Fruit fly (Drosophila melanogaster) whole organism, embryonic: ENCODE measurements around the gene CG6972.

Experiments
- Aef1 ChIP-seq: fragments of 200-800 bp; sonication (Bioruptor generic); IDR thresholded peaks from 3 replicates; pipeline ENCODE4 v1.3.6; 2022; ENCODE audit warnings: missing biosample characterization, missing genetic modification characterization
- Awh ChIP-seq: fragments of 200-800 bp; sonication (Bioruptor generic); IDR thresholded peaks from 2 replicates; pipeline ENCODE4, ENCODE4 v1.3.6; 2022; ENCODE audit warnings: missing biosample characterization, missing genetic modification characterization
- B-H1 ChIP-seq: fragments of 200-800 bp; sonication (Bioruptor generic); IDR thresholded peaks from 3 replicates; pipeline ENCODE4 v1.3.6; 2022; ENCODE audit warnings: missing biosample characterization, missing genetic modification characterization
- CG10431 ChIP-seq: fragments of 200-800 bp; sonication (Bioruptor generic); optimal IDR thresholded peaks from 3 replicates; lab custom pipeline; 2018; ENCODE audit warnings: missing biosample characterization, mild to moderate bottlenecking, missing genetic modification characterization
- CG10959 ChIP-seq: fragments of 200-800 bp; sonication (Bioruptor generic); IDR thresholded peaks from 2 replicates; pipeline ENCODE4 v1.3.6; 2022; ENCODE audit warnings: missing biosample characterization, missing genetic modification characterization
- CG12219 ChIP-seq: fragments of 200-800 bp; sonication (Bioruptor generic); optimal IDR thresholded peaks from 3 replicates; lab custom pipeline; 2018; ENCODE audit warnings: missing biosample characterization, mild to moderate bottlenecking, missing genetic modification characterization
- CG14441 ChIP-seq: fragments of 200-800 bp; sonication (Bioruptor generic); IDR thresholded peaks from 2 replicates; pipeline ENCODE4 v1.3.6; 2022; ENCODE audit warnings: missing biosample characterization, missing genetic modification characterization
- CG14667 ChIP-seq: fragments of 200-800 bp; sonication (Bioruptor generic); IDR thresholded peaks from 2 replicates; pipeline ENCODE4 v1.3.6; 2022; ENCODE audit warnings: missing biosample characterization, missing genetic modification characterization
- CG18764 ChIP-seq: fragments of 200-800 bp; sonication (Bioruptor generic); optimal IDR thresholded peaks from 3 replicates; lab custom pipeline; 2016; ENCODE audit warnings: missing biosample characterization, missing genetic modification characterization
- CG32767 ChIP-seq: fragments of 200-800 bp; sonication (Bioruptor generic); IDR thresholded peaks from 2 replicates; pipeline ENCODE4 v1.3.6; 2022; ENCODE audit warnings: missing biosample characterization, missing genetic modification characterization
- CG4360 ChIP-seq: fragments of 200-800 bp; sonication (Bioruptor generic); IDR thresholded peaks from 2 replicates; pipeline ENCODE4 v1.3.6; 2022; ENCODE audit warnings: missing biosample characterization, missing genetic modification characterization
- CG4854 ChIP-seq: fragments of 200-800 bp; sonication (Bioruptor generic); optimal IDR thresholded peaks from 2 replicates; lab custom pipeline; 2016; ENCODE audit warnings: missing biosample characterization, missing genetic modification characterization, inconsistent platforms
- CG6175 ChIP-seq: fragments of 200-800 bp; sonication (Bioruptor generic); IDR thresholded peaks from 3 replicates; pipeline ENCODE4 v1.3.6; 2022; ENCODE audit warnings: missing biosample characterization, missing genetic modification characterization
- CG6254 ChIP-seq: fragments of 200-800 bp; sonication (Bioruptor generic); optimal IDR thresholded peaks from 3 replicates; lab custom pipeline; 2017; ENCODE audit warnings: mild to moderate bottlenecking, missing biosample characterization, missing genetic modification reagents, missing genetic modification characterization
- CG6791 ChIP-seq: fragments of 200-800 bp; sonication (Bioruptor generic); IDR thresholded peaks from 3 replicates; pipeline ENCODE4 v1.3.6; 2022; ENCODE audit warnings: missing biosample characterization, missing genetic modification characterization; ENCODE audit not compliant: partially characterized antibody
- CG6813 ChIP-seq: fragments of 200-800 bp; sonication (Bioruptor generic); optimal IDR thresholded peaks from 2 replicates; lab custom pipeline; 2017; ENCODE audit warnings: missing biosample characterization, missing genetic modification characterization, mild to moderate bottlenecking, moderate library complexity, missing genetic modification reagents
- CG7786 ChIP-seq: fragments of 200-800 bp; sonication (Bioruptor generic); optimal IDR thresholded peaks from 2 replicates; lab custom pipeline; 2016; ENCODE audit warnings: missing biosample characterization, missing genetic modification characterization
- CG9215 ChIP-seq: fragments of 200-800 bp; sonication (Bioruptor generic); IDR thresholded peaks from 2 replicates; pipeline ENCODE4 v1.3.6; 2022; ENCODE audit warnings: missing biosample characterization, missing genetic modification characterization
- CG9609 ChIP-seq: fragments of 200-800 bp; sonication (Bioruptor generic); optimal IDR thresholded peaks from 3 replicates; lab custom pipeline; 2016; ENCODE audit warnings: missing biosample characterization, missing genetic modification characterization
- Dip3 ChIP-seq: fragments of 200-800 bp; sonication (Bioruptor generic); optimal IDR thresholded peaks from 3 replicates; lab custom pipeline; 2016; ENCODE audit warnings: missing biosample characterization, missing genetic modification characterization
- Doc2 ChIP-seq: fragments of 200-800 bp; sonication (Bioruptor generic); IDR thresholded peaks from 2 replicates; pipeline ENCODE4 v1.3.6; 2022; ENCODE audit warnings: missing biosample characterization, missing genetic modification characterization
- Dp ChIP-seq: fragments of 200-800 bp; sonication (Bioruptor generic); optimal IDR thresholded peaks from 2 replicates; lab custom pipeline; 2018; ENCODE audit warnings: missing biosample characterization, mild to moderate bottlenecking, missing genetic modification characterization, moderate library complexity
- Ets97D ChIP-seq: fragments of 200-800 bp; sonication (Bioruptor generic); optimal IDR thresholded peaks from 3 replicates; lab custom pipeline; 2016; ENCODE audit warnings: missing biosample characterization, missing genetic modification characterization
- Gsc ChIP-seq: fragments of 200-800 bp; sonication (Bioruptor generic); IDR thresholded peaks from 2 replicates; pipeline ENCODE4 v1.3.6; 2022; ENCODE audit warnings: missing biosample characterization, missing genetic modification characterization
- Gug ChIP-seq: fragments of 200-800 bp; sonication (Bioruptor generic); IDR thresholded peaks from 4 replicates; pipeline ENCODE4 v1.3.6; 2022; ENCODE audit warnings: missing biosample characterization, missing genetic modification characterization
- HLH3B ChIP-seq: fragments of 200-800 bp; sonication (Bioruptor generic); IDR thresholded peaks from 2 replicates; pipeline ENCODE4 v1.3.6; 2022; ENCODE audit warnings: missing biosample characterization, missing genetic modification characterization
- HLH4C ChIP-seq: fragments of 200-800 bp; sonication (Bioruptor generic); IDR thresholded peaks from 3 replicates; pipeline ENCODE4 v1.3.6; 2022; ENCODE audit warnings: missing biosample characterization, missing genetic modification characterization; ENCODE audit not compliant: partially characterized antibody
- MBD-R2 ChIP-seq: fragments of 200-800 bp; sonication (Bioruptor generic); IDR thresholded peaks from 2 replicates; pipeline ENCODE4 v1.3.6; 2022; ENCODE audit warnings: missing biosample characterization, missing genetic modification characterization
- MESR4 ChIP-seq: fragments of 200-800 bp; sonication (Bioruptor generic); optimal IDR thresholded peaks from 2 replicates; lab custom pipeline; 2018; ENCODE audit warnings: missing biosample characterization, mild to moderate bottlenecking, missing genetic modification characterization, moderate library complexity
- Neu2 ChIP-seq: fragments of 200-800 bp; sonication (Bioruptor generic); optimal IDR thresholded peaks from 3 replicates; lab custom pipeline; 2016; ENCODE audit warnings: missing biosample characterization, missing genetic modification characterization, borderline replicate concordance
- NfI ChIP-seq: fragments of 200-800 bp; sonication (Bioruptor generic); optimal IDR thresholded peaks from 3 replicates; lab custom pipeline; 2018; ENCODE audit warnings: missing biosample characterization, mild to moderate bottlenecking, missing genetic modification characterization, moderate library complexity
- Opbp ChIP-seq: fragments of 200-800 bp; sonication (Bioruptor generic); IDR thresholded peaks from 3 replicates; pipeline ENCODE4 v1.3.6; 2022; ENCODE audit warnings: missing biosample characterization, missing genetic modification characterization; ENCODE audit not compliant: partially characterized antibody
- Ptx1 ChIP-seq: fragments of 200-800 bp; sonication (Bioruptor generic); IDR thresholded peaks from 2 replicates; pipeline ENCODE4 v1.3.6; 2022; ENCODE audit warnings: missing biosample characterization, missing genetic modification characterization
- Sox102F ChIP-seq: fragments of 200-800 bp; sonication (Bioruptor generic); optimal IDR thresholded peaks from 2 replicates; lab custom pipeline; 2018; ENCODE audit warnings: missing biosample characterization, mild to moderate bottlenecking, missing genetic modification characterization, moderate library complexity
- Ssrp ChIP-seq: fragments of 200-800 bp; sonication (Bioruptor generic); optimal IDR thresholded peaks from 2 replicates; lab custom pipeline; 2018; ENCODE audit warnings: missing biosample characterization, mild to moderate bottlenecking, missing genetic modification characterization, moderate library complexity
- Tbp ChIP-seq: fragments of >200 bp; optimal IDR thresholded peaks from 2 replicates; lab custom pipeline; 2018; ENCODE audit warnings: missing biosample characterization, missing genetic modification characterization
- Usf ChIP-seq: fragments of 200-800 bp; sonication (Bioruptor generic); optimal IDR thresholded peaks from 2 replicates; lab custom pipeline; 2017; ENCODE audit warnings: missing genotype, missing biosample characterization, missing genetic modification characterization
- Xbp1 ChIP-seq: fragments of 200-800 bp; sonication (Bioruptor generic); optimal IDR thresholded peaks from 3 replicates; lab custom pipeline; 2016; ENCODE audit warnings: missing biosample characterization, mild to moderate bottlenecking, missing genetic modification characterization
- ara ChIP-seq: fragments of 200-800 bp; sonication (Bioruptor generic); IDR thresholded peaks from 2 replicates; pipeline ENCODE4 v1.3.6; 2022; ENCODE audit warnings: missing biosample characterization, missing genetic modification characterization
- cad ChIP-seq: fragments of >200 bp; optimal IDR thresholded peaks from 2 replicates; lab custom pipeline; 2017; ENCODE audit warnings: missing biosample characterization, missing genetic modification characterization
- ci ChIP-seq: fragments of 200-800 bp; sonication (Bioruptor generic); IDR thresholded peaks from 3 replicates; pipeline ENCODE4 v1.3.6; 2022; ENCODE audit warnings: missing biosample characterization, missing genetic modification characterization
- crc ChIP-seq: fragments of 200-800 bp; sonication (Bioruptor generic); optimal IDR thresholded peaks from 2 replicates; lab custom pipeline; 2016; ENCODE audit warnings: missing biosample characterization, missing genetic modification characterization
- en ChIP-seq: fragments of 200-800 bp; sonication (Bioruptor generic); optimal IDR thresholded peaks from 2 replicates; lab custom pipeline; 2016; ENCODE audit warnings: missing biosample characterization, missing genetic modification characterization
- gro ChIP-seq: fragments of 200-800 bp; sonication (Bioruptor generic); optimal IDR thresholded peaks from 2 replicates; lab custom pipeline; 2016; ENCODE audit warnings: missing biosample characterization, missing genetic modification characterization
- inv ChIP-seq: fragments of 200-800 bp; sonication (Bioruptor generic); IDR thresholded peaks from 2 replicates; pipeline ENCODE4 v1.3.6; 2022; ENCODE audit warnings: missing biosample characterization, missing genetic modification characterization; ENCODE audit not compliant: partially characterized antibody
- lola ChIP-seq, 3 experiments: fragments of >200 bp in 2 of 3; fragments of 200-800 bp in 1 of 3; sonication (Bioruptor generic) in 1 of 3; optimal IDR thresholded peaks; 2 replicates each; lab custom pipeline; 2017 to 2019; ENCODE audit warnings: missing biosample characterization in 3 of 3, missing genetic modification characterization in 3 of 3, mild to moderate bottlenecking in 1 of 3, moderate library complexity in 1 of 3
- ranshi ChIP-seq: fragments of 200-800 bp; sonication (Bioruptor generic); IDR thresholded peaks from 2 replicates; pipeline ENCODE4 v1.3.6; 2022; ENCODE audit warnings: missing biosample characterization, missing genetic modification characterization
- slp2 ChIP-seq: fragments of 200-800 bp; sonication (Bioruptor generic); optimal IDR thresholded peaks from 2 replicates; lab custom pipeline; 2016; ENCODE audit warnings: missing biosample characterization, missing genetic modification characterization
- tgo ChIP-seq: fragments of 200-800 bp; sonication (Bioruptor generic); IDR thresholded peaks from 3 replicates; pipeline ENCODE4 v1.3.6; 2022; ENCODE audit warnings: missing biosample characterization, missing genetic modification characterization
- tll ChIP-seq, 2 experiments: fragments of 200-800 bp in 1 of 2; fragments of >200 bp in 1 of 2; sonication (Bioruptor generic) in 1 of 2; optimal IDR thresholded peaks; 2 replicates each; lab custom pipeline; 2017 to 2019; ENCODE audit warnings: missing biosample characterization in 2 of 2, missing genetic modification characterization in 2 of 2, mild to moderate bottlenecking in 1 of 2, moderate library complexity in 1 of 2
- vnd ChIP-seq: fragments of 200-800 bp; sonication (Bioruptor generic); IDR thresholded peaks from 3 replicates; pipeline ENCODE4 v1.3.6; 2022; ENCODE audit warnings: missing biosample characterization, missing genetic modification characterization; ENCODE audit not compliant: partially characterized antibody

CG6972 gene

dm6 chr3R:22664274-22664673 is 37.5 kb upstream of the CG6972 start (continued):
- TF ChIP-seq Dip3 (GFP tag; lab: Kevin White, UChicago) = no peak
- no peak for TF ChIP-seq CG6791 (GFP tag; lab: Robert Waterston, UW)
- TF ChIP-seq CG4854 (GFP tag; lab: Kevin White, UChicago) = no peak
- no peak for TF ChIP-seq B-H1 (GFP tag; lab: Robert Waterston, UW)
- no peak for TF ChIP-seq CG6254 (GFP tag; lab: Kevin White, UChicago)
- TF ChIP-seq ci (GFP tag; lab: Robert Waterston, UW) = peak; percentile 86
- peak; percentile 69 for TF ChIP-seq Sox102F
- TF ChIP-seq ranshi (GFP tag; lab: Robert Waterston, UW) = no peak
- no peak for TF ChIP-seq CG9215 (GFP tag; lab: Robert Waterston, UW)
- no peak for TF ChIP-seq crc
- TF ChIP-seq cad (GFP tag; lab: Kevin White, UChicago) = no peak
- TF ChIP-seq tll (GFP tag; optimal IDR thresholded peaks at IDR 0.05; lab: Kevin White, UChicago) = no peak
- TF ChIP-seq Dp (GFP tag; lab: Kevin White, UChicago) = no peak
- 0 out of 2 replicates have a peak, but pooled peaks have one; percentile 43 for TF ChIP-seq CG10959
- TF ChIP-seq vnd (GFP tag; lab: Robert Waterston, UW) = no peak
- no peak for TF ChIP-seq Neu2 (GFP tag; lab: Kevin White, UChicago)
- no peak for TF ChIP-seq Doc2 (GFP tag; lab: Robert Waterston, UW)
- no peak for TF ChIP-seq en (GFP tag; lab: Kevin White, UChicago)
- no peak for TF ChIP-seq MESR4
- TF ChIP-seq CG10431 (GFP tag; lab: Kevin White, UChicago) = no peak
- TF ChIP-seq CG9609 = no peak
- no peak for TF ChIP-seq HLH4C (GFP tag; lab: Robert Waterston, UW)
- no peak for TF ChIP-seq Awh (GFP tag; lab: Robert Waterston, UW)
- peak; percentile 56 for TF ChIP-seq Xbp1 (GFP tag; lab: Kevin White, UChicago)
- peak; percentile 47; the same call in 1 of the 2 replicates for TF ChIP-seq Ptx1 (GFP tag; lab: Robert Waterston, UW)
- TF ChIP-seq CG6813 (GFP tag; lab: Kevin White, UChicago) = no peak
- 0 out of 2 replicates have a peak, but pooled peaks have one; percentile 25 for TF ChIP-seq CG32767
- no peak for TF ChIP-seq Opbp (GFP tag; lab: Robert Waterston, UW)
- peak; percentile 48 for TF ChIP-seq Ssrp (tag; lab: Kevin White, UChicago)
- no peak for TF ChIP-seq Ets97D (GFP tag; lab: Kevin White, UChicago)
- TF ChIP-seq MBD-R2 (GFP tag; lab: Robert Waterston, UW) = no peak
- no peak for TF ChIP-seq CG6175 (GFP tag; lab: Robert Waterston, UW)
- no peak for TF ChIP-seq lola (GFP tag; optimal IDR thresholded peaks at IDR 0.05; lab: Kevin White, UChicago)
- no peak for TF ChIP-seq CG7786 (GFP tag; lab: Kevin White, UChicago)
- TF ChIP-seq slp2 (GFP tag; lab: Kevin White, UChicago) = no peak
- TF ChIP-seq tgo = no peak
- no peak for TF ChIP-seq Usf (GFP tag; lab: Kevin White, UChicago)
- TF ChIP-seq CG14441 (GFP tag; lab: Robert Waterston, UW) = peak; percentile 44
- no peak for TF ChIP-seq Aef1 (GFP tag; lab: Robert Waterston, UW)
- peak; percentile 68 for TF ChIP-seq HLH3B (GFP tag; lab: Robert Waterston, UW)
- TF ChIP-seq gro (GFP tag; lab: Kevin White, UChicago) = no peak
- TF ChIP-seq Tbp (GFP tag; lab: Kevin White, UChicago) = no peak
- no peak for TF ChIP-seq inv (GFP tag; lab: Robert Waterston, UW)
- no peak for TF ChIP-seq CG4360 (GFP tag; lab: Robert Waterston, UW)
- TF ChIP-seq CG14667 (GFP tag; lab: Robert Waterston, UW) = peak; percentile 37; the same call in 1 of the 2 replicates
- TF ChIP-seq CG12219 = peak; percentile 31
- no peak for TF ChIP-seq Gsc
- TF ChIP-seq Gug = peak; percentile 62; the same call in 3 of the 4 replicates
- peak; percentile 29 for TF ChIP-seq NfI (GFP tag; lab: Kevin White, UChicago)
- TF ChIP-seq ara = peak; percentile 49; the same call in 1 of the 2 replicates
- TF ChIP-seq CG18764 = no peak
